Fruit fly (Drosophila melanogaster) whole organism, wandering third instar larva: Measurements from ENCODE around the gene Ocrl.

ENCODE experiments used
- Abd-B ChIP-seq: fragments of >200 bp; optimal IDR thresholded peaks from 2 replicates; lab custom pipeline; 2017; ENCODE audit warnings: missing biosample characterization, missing genetic modification characterization
- CG32264 ChIP-seq: fragments of 200-800 bp; sonication (Bioruptor generic); optimal IDR thresholded peaks from 2 replicates; lab custom pipeline; 2016; ENCODE audit warnings: missing biosample characterization, missing genetic modification characterization
- CG9705 ChIP-seq: fragments of 200-800 bp; sonication (Bioruptor generic); optimal IDR thresholded peaks from 2 replicates; lab custom pipeline; 2018; ENCODE audit warnings: missing biosample characterization, mild to moderate bottlenecking, missing genetic modification characterization
- CrebA ChIP-seq: fragments of 200-800 bp; sonication (Bioruptor generic); optimal IDR thresholded peaks from 2 replicates; lab custom pipeline; 2016; ENCODE audit warnings: missing biosample characterization, mild to moderate bottlenecking, missing genetic modification characterization, borderline replicate concordance
- Dfd ChIP-seq: fragments of >200 bp; optimal IDR thresholded peaks from 2 replicates; lab custom pipeline; 2017; ENCODE audit warnings: missing biosample characterization, missing genetic modification characterization
- Dif ChIP-seq: fragments of 200-275, 200-300 bp; sonication (Bioruptor generic); optimal IDR thresholded peaks from 2 replicates; lab custom pipeline; 2018; ENCODE audit warnings: missing biosample characterization, missing genetic modification characterization; ENCODE audit not compliant: partially characterized antibody
- GATAd ChIP-seq: sonication (Bioruptor generic); optimal IDR thresholded peaks from 2 replicates; lab custom pipeline; 2016; ENCODE audit warnings: missing biosample characterization, missing genetic modification characterization
- HLH106 ChIP-seq: fragments of 200-800 bp; optimal IDR thresholded peaks from 3 replicates; lab custom pipeline; 2019; ENCODE audit warnings: missing biosample characterization, mild to moderate bottlenecking, missing genetic modification characterization, moderate library complexity
- Hnf4 ChIP-seq: fragments of 200-800 bp; sonication (Bioruptor generic); optimal IDR thresholded peaks from 2 replicates; lab custom pipeline; 2016; ENCODE audit warnings: missing biosample characterization, mild to moderate bottlenecking, missing genetic modification characterization
- Hr78 ChIP-seq: fragments of >200 bp; optimal IDR thresholded peaks from 2 replicates; lab custom pipeline; 2017; ENCODE audit warnings: missing biosample characterization, missing genetic modification characterization
- Hr83 ChIP-seq: fragments of 200-300 bp; sonication (Bioruptor generic); optimal IDR thresholded peaks from 2 replicates; lab custom pipeline; 2016; ENCODE audit warnings: missing biosample characterization, mild to moderate bottlenecking, missing genetic modification characterization, moderate library complexity; ENCODE audit not compliant: poor library complexity, severe bottlenecking
- Jra ChIP-seq: sonication (Bioruptor generic); optimal IDR thresholded peaks from 2 replicates; lab custom pipeline; 2016; ENCODE audit warnings: missing biosample characterization, missing genetic modification characterization
- Mio ChIP-seq: sonication (Bioruptor generic); optimal IDR thresholded peaks from 2 replicates; lab custom pipeline; 2016; ENCODE audit warnings: missing biosample characterization, missing genetic modification characterization
- Myc ChIP-seq: fragments of >200 bp; optimal IDR thresholded peaks from 2 replicates; lab custom pipeline; 2017
- N ChIP-seq: fragments of >200 bp; optimal IDR thresholded peaks from 2 replicates; lab custom pipeline; 2018; ENCODE audit warnings: missing biosample characterization, missing external identifiers, missing genetic modification characterization
- OdsH ChIP-seq: fragments of 200-800 bp; sonication (Bioruptor generic); optimal IDR thresholded peaks from 2 replicates; lab custom pipeline; 2016; ENCODE audit warnings: missing biosample characterization, mild to moderate bottlenecking, missing genetic modification characterization
- Rel ChIP-seq, 2 experiments: fragments of 200-800 bp; sonication (Bioruptor generic) in 1 of 2; optimal IDR thresholded peaks; 2 replicates in 1 of 2; 3 replicates in 1 of 2; lab custom pipeline; 2016 to 2019; ENCODE audit warnings: mild to moderate bottlenecking in 2 of 2, missing biosample characterization in 2 of 2, missing genetic modification characterization in 2 of 2, moderate library complexity in 1 of 2
- Sp1 ChIP-seq: fragments of 200-800 bp; sonication (Bioruptor generic); optimal IDR thresholded peaks from 3 replicates; lab custom pipeline; 2019; ENCODE audit warnings: missing biosample characterization, mild to moderate bottlenecking, missing genetic modification characterization, moderate library complexity
- Vsx2 ChIP-seq: fragments of 200-300, 225-300 bp; sonication (Bioruptor generic); optimal IDR thresholded peaks from 2 replicates; lab custom pipeline; 2018; ENCODE audit warnings: missing biosample characterization, missing genetic modification characterization; ENCODE audit not compliant: partially characterized antibody
- br ChIP-seq: fragments of 200-800 bp; sonication (Bioruptor generic); optimal IDR thresholded peaks from 2 replicates; lab custom pipeline; 2016; ENCODE audit warnings: missing biosample characterization, missing genetic modification characterization
- brk ChIP-seq: fragments of 200-800 bp; sonication (Bioruptor generic); optimal IDR thresholded peaks from 2 replicates; lab custom pipeline; 2016; ENCODE audit warnings: missing biosample characterization, mild to moderate bottlenecking, missing genetic modification characterization
- dl ChIP-seq, 2 experiments: fragments of 175-275, 200-275 bp in 1 of 2; fragments of 200-275 bp in 1 of 2; sonication (Bioruptor generic); optimal IDR thresholded peaks; lab custom pipeline; 2018; ENCODE audit warnings: mild to moderate bottlenecking in 2 of 2, missing biosample characterization in 2 of 2, missing genetic modification characterization in 2 of 2, moderate library complexity in 2 of 2; ENCODE audit not compliant: partially characterized antibody in 2 of 2, insufficient read depth in 1 of 2
- dmrt93B ChIP-seq: fragments of 200-800 bp; sonication (Bioruptor generic); optimal IDR thresholded peaks from 2 replicates; lab custom pipeline; 2018; ENCODE audit warnings: missing biosample characterization, mild to moderate bottlenecking, missing genetic modification characterization
- dsf ChIP-seq: sonication (Bioruptor generic); optimal IDR thresholded peaks from 2 replicates; lab custom pipeline; 2016; ENCODE audit warnings: missing biosample characterization, missing genetic modification characterization, borderline replicate concordance
- ey ChIP-seq: fragments of 200-800 bp; sonication (Bioruptor generic); optimal IDR thresholded peaks from 2 replicates; lab custom pipeline; 2016; ENCODE audit warnings: missing biosample characterization, missing genetic modification characterization
- foxo ChIP-seq, 2 experiments: fragments of 200-800 bp; sonication (Bioruptor generic); optimal IDR thresholded peaks; 2 replicates in 1 of 2; 3 replicates in 1 of 2; lab custom pipeline; 2016 to 2017; ENCODE audit warnings: missing biosample characterization in 2 of 2, missing genetic modification characterization in 2 of 2
- fru ChIP-seq: fragments of 200-800 bp; sonication (Bioruptor generic); optimal IDR thresholded peaks from 3 replicates; lab custom pipeline; 2016; ENCODE audit warnings: missing biosample characterization, mild to moderate bottlenecking, missing genetic modification characterization
- h ChIP-seq: fragments of 200-800 bp; sonication (Bioruptor generic); optimal IDR thresholded peaks from 3 replicates; lab custom pipeline; 2016; ENCODE audit warnings: missing biosample characterization, mild to moderate bottlenecking, missing genetic modification characterization
- jim ChIP-seq: fragments of 175-275, 200-325 bp; sonication (Bioruptor generic); optimal IDR thresholded peaks from 2 replicates; lab custom pipeline; 2016; ENCODE audit warnings: missing biosample characterization, mild to moderate bottlenecking, missing genetic modification characterization
- lola ChIP-seq: fragments of >200 bp; optimal IDR thresholded peaks from 2 replicates; lab custom pipeline; 2017; ENCODE audit warnings: missing biosample characterization, missing genetic modification characterization
- pan ChIP-seq: fragments of >200 bp; optimal IDR thresholded peaks from 2 replicates; lab custom pipeline; 2017
- psq ChIP-seq: fragments of 200-800 bp; sonication (Bioruptor generic); optimal IDR thresholded peaks from 3 replicates; lab custom pipeline; 2017; ENCODE audit warnings: missing biosample characterization, mild to moderate bottlenecking, missing genetic modification characterization, moderate library complexity
- rgr ChIP-seq: fragments of 200-800 bp; sonication (Bioruptor generic); optimal IDR thresholded peaks from 3 replicates; lab custom pipeline; 2016; ENCODE audit warnings: missing biosample characterization, mild to moderate bottlenecking, missing genetic modification characterization
- sage ChIP-seq: fragments of 200-800 bp; sonication (Bioruptor generic); optimal IDR thresholded peaks from 2 replicates; lab custom pipeline; 2016; ENCODE audit warnings: missing biosample characterization, mild to moderate bottlenecking, missing genetic modification characterization
- sv ChIP-seq: fragments of 200-800 bp; sonication (Bioruptor generic); optimal IDR thresholded peaks from 3 replicates; lab custom pipeline; 2016; ENCODE audit warnings: missing biosample characterization, missing genetic modification characterization
- tai ChIP-seq: sonication (Bioruptor generic); optimal IDR thresholded peaks from 2 replicates; lab custom pipeline; 2016; ENCODE audit warnings: missing biosample characterization, missing genetic modification characterization
- usp ChIP-seq: fragments of >200 bp; optimal IDR thresholded peaks from 2 replicates; lab custom pipeline; 2017; ENCODE audit warnings: missing biosample characterization, missing genetic modification characterization
- woc ChIP-seq: sonication (Bioruptor generic); optimal IDR thresholded peaks from 2 replicates; lab custom pipeline; 2016; ENCODE audit warnings: missing biosample characterization, mild to moderate bottlenecking, missing genetic modification characterization

Gene Ocrl

DNA sequence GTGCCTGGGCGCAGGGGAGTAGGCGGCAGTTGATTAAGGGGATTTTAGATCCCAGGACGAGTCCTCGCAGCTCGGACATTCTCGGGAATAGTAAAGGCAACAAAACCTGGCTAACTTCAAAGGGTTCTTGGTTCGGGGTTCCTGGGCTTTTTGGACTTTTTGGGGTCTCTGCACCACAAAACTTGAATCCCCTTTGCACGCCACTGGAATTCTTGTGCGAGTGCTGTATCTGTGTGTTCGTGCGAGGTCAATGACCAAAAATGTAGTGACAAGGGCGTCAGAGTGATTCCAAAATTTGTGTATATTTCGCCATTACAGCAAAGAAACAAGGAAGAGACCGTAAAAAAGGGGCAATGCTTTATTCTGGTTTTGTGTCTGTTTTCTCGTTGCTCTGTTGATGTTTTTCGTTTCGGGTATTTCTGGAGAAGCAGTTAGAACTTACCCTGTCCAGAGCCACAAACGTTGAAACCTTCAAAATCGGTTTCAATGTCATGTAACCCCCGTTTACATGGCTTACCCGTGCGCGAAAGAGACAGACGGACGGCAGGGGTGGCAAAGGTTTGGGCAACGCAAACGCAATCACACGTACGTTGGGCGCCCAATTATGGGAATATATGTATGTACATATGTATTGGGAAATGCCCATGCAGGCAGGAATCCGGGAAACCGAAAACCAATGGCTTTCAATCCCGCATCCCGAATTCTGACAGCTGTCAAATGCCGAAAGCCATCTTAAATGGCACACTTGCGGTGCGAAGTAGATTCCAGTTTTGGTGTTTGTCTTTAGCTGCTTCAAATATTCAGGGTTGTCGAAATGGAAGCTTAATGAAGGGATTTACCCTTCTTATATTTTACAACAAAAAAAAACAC, 21.7 kb downstream of the Ocrl start:
- no peak for TF ChIP-seq jim (GFP tag; lab: Kevin White, UChicago)
- no peak for TF ChIP-seq Myc (lab: Kevin White, UChicago)
- no peak for TF ChIP-seq pan (lab: Kevin White, UChicago)
- no peak for TF ChIP-seq lola (GFP tag; lab: Kevin White, UChicago)
- peak in 1 of 2 experiments; percentile 80 for TF ChIP-seq foxo (GFP tag; optimal IDR thresholded peaks at IDR 0.05; lab: Kevin White, UChicago)
- no peak for TF ChIP-seq Dfd (GFP tag; lab: Kevin White, UChicago)
- peak; percentile 68 for TF ChIP-seq br (GFP tag; lab: Kevin White, UChicago)
- no peak for TF ChIP-seq Abd-B
- no peak for TF ChIP-seq Jra (GFP tag; lab: Kevin White, UChicago)
- TF ChIP-seq psq = peak; percentile 45
- TF ChIP-seq sage (GFP tag; lab: Kevin White, UChicago) = peak; percentile 19
- no peak for TF ChIP-seq Vsx2 (GFP tag; lab: Kevin White, UChicago)
- peak; percentile 75 for TF ChIP-seq ey (GFP tag; lab: Kevin White, UChicago)
- TF ChIP-seq fru (GFP tag; lab: Kevin White, UChicago) = peak; percentile 66
- TF ChIP-seq h (GFP tag; lab: Kevin White, UChicago) = peak; percentile 74
- no peak for TF ChIP-seq Rel (GFP tag; optimal IDR thresholded peaks at IDR 0.05; lab: Kevin White, UChicago)
- peak; percentile 37 for TF ChIP-seq Rel (tag; optimal IDR thresholded peaks at IDR 0.05; lab: Kevin White, UChicago)
- TF ChIP-seq Sp1 (GFP tag; lab: Kevin White, UChicago) = peak; percentile 65
- TF ChIP-seq Hnf4 (GFP tag; lab: Kevin White, UChicago) = peak; percentile 40
- peak; percentile 24 for TF ChIP-seq CG9705 (GFP tag; lab: Kevin White, UChicago)
- TF ChIP-seq dsf (GFP tag; lab: Kevin White, UChicago) = no peak
- no peak for TF ChIP-seq CrebA (GFP tag; lab: Kevin White, UChicago)
- no peak for TF ChIP-seq usp (GFP tag; lab: Kevin White, UChicago)
- no peak for TF ChIP-seq Hr78 (GFP tag; lab: Kevin White, UChicago)
- TF ChIP-seq CG32264 = peak; percentile 38
- no peak for TF ChIP-seq N (GFP tag; lab: Kevin White, UChicago)
- TF ChIP-seq sv (GFP tag; lab: Kevin White, UChicago) = no peak
- no peak for TF ChIP-seq GATAd
- TF ChIP-seq rgr (GFP tag; lab: Kevin White, UChicago) = peak; percentile 54
- TF ChIP-seq tai (GFP tag; lab: Kevin White, UChicago) = peak; percentile 59
- TF ChIP-seq HLH106 (tag; lab: Kevin White, UChicago) = peak; percentile 79
- TF ChIP-seq Hr83 = no peak
- TF ChIP-seq Mio (GFP tag; lab: Kevin White, UChicago) = no peak
- no peak for TF ChIP-seq woc (GFP tag; lab: Kevin White, UChicago)
- no peak for TF ChIP-seq Dif
- TF ChIP-seq OdsH (GFP tag; lab: Kevin White, UChicago) = peak; percentile 32
- no peak for TF ChIP-seq brk (GFP tag; lab: Kevin White, UChicago)
- TF ChIP-seq dmrt93B (GFP tag; lab: Kevin White, UChicago) = peak; percentile 67
- TF ChIP-seq dl (GFP tag; optimal IDR thresholded peaks at IDR 0.05; lab: Kevin White, UChicago; ENCODE audit: insufficient read depth in 1 of 2, partially characterized antibody in 2 of 2) = no peak

DNA sequence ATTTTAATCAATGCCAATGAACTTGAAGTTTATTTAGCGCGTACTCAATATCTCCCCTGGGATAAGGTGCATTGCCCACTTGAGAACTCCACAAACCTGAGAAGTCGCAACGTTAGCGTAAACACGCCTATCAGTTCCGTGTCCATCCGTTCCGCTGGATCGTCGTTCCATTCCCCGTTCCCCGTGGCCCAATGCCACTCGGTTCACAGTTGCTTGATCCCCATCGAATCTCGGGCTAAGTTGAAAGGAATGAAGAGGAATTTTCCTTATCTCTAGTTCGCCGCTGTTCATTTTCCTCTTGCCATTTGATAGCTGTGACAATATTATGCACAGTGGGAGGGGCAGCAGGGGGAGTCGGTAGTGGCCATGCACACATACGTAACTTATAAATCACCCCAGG, 22.5 kb downstream of the Ocrl start:
- TF ChIP-seq Vsx2 (GFP tag; lab: Kevin White, UChicago) (no peak), br (GFP tag; lab: Kevin White, UChicago) (peak; percentile 30), dsf (GFP tag; lab: Kevin White, UChicago) (no peak), h (GFP tag; lab: Kevin White, UChicago) (peak; percentile 40), Hr78 (GFP tag; lab: Kevin White, UChicago) (no peak), ey (GFP tag; lab: Kevin White, UChicago) (no peak)
